Fruit fly (Drosophila melanogaster) whole organism, embryonic: ENCODE measurements around the gene mRpL40.

Experiments used
- ATbp ChIP-seq: fragments of 200-800 bp; sonication (Bioruptor generic); optimal IDR thresholded peaks from 2 replicates; lab custom pipeline; 2017; ENCODE audit warnings: missing biosample characterization, mild to moderate bottlenecking, missing genetic modification characterization, missing genetic modification reagents
- Atf-2 ChIP-seq: fragments of 200-800 bp; sonication (Bioruptor generic); optimal IDR thresholded peaks from 2 replicates; lab custom pipeline; 2016; ENCODE audit warnings: missing biosample characterization, missing genetic modification characterization
- Bteb2 ChIP-seq: fragments of 200-800 bp; sonication (Bioruptor generic); optimal IDR thresholded peaks from 2 replicates; lab custom pipeline; 2016; ENCODE audit warnings: missing biosample characterization, missing genetic modification characterization
- CG10431 ChIP-seq: fragments of 200-800 bp; sonication (Bioruptor generic); optimal IDR thresholded peaks from 3 replicates; lab custom pipeline; 2018; ENCODE audit warnings: missing biosample characterization, mild to moderate bottlenecking, missing genetic modification characterization
- CG10543 ChIP-seq: fragments of 200-800 bp; sonication (Bioruptor generic); optimal IDR thresholded peaks from 3 replicates; lab custom pipeline; 2017; ENCODE audit warnings: missing biosample characterization, mild to moderate bottlenecking, missing genetic modification characterization, moderate library complexity
- CG11093 ChIP-seq: fragments of 200-800 bp; sonication (Bioruptor generic); IDR thresholded peaks from 3 replicates; pipeline ENCODE4 v1.3.6; 2022; ENCODE audit warnings: missing biosample characterization, missing genetic modification characterization
- CG11696 ChIP-seq: fragments of 200-800 bp; sonication (Bioruptor generic); IDR thresholded peaks from 2 replicates; pipeline ENCODE4 v1.3.6; 2022; ENCODE audit warnings: missing biosample characterization, missing genetic modification characterization
- CG13123 ChIP-seq: fragments of 200-800 bp; sonication (Bioruptor generic); optimal IDR thresholded peaks from 2 replicates; lab custom pipeline; 2016; ENCODE audit warnings: missing biosample characterization, missing genetic modification characterization
- CG14965 ChIP-seq: fragments of 200-800 bp; sonication (Bioruptor generic); optimal IDR thresholded peaks from 2 replicates; lab custom pipeline; 2016; ENCODE audit warnings: missing biosample characterization, missing genetic modification characterization, borderline replicate concordance
- CG15011 ChIP-seq: fragments of 200-800 bp; sonication (Bioruptor generic); optimal IDR thresholded peaks from 3 replicates; lab custom pipeline; 2018; ENCODE audit warnings: missing biosample characterization, mild to moderate bottlenecking, missing genetic modification characterization
- CG15601 ChIP-seq: fragments of 200-800 bp; sonication (Bioruptor generic); optimal IDR thresholded peaks from 3 replicates; lab custom pipeline; 2019; ENCODE audit warnings: missing biosample characterization, mild to moderate bottlenecking, missing genetic modification characterization, moderate library complexity
- CG17186 ChIP-seq: fragments of 200-800 bp; sonication (Bioruptor generic); optimal IDR thresholded peaks from 3 replicates; lab custom pipeline; 2017; ENCODE audit warnings: missing biosample characterization, missing genetic modification reagents, missing genetic modification characterization
- CG17328 ChIP-seq: fragments of 200-800 bp; sonication (Bioruptor generic); IDR thresholded peaks from 2 replicates; pipeline ENCODE4 v1.3.6; 2022; ENCODE audit warnings: missing biosample characterization, missing genetic modification characterization
- CG17359 ChIP-seq: fragments of 200-800 bp; sonication (Bioruptor generic); optimal IDR thresholded peaks from 3 replicates; lab custom pipeline; 2018; ENCODE audit warnings: missing biosample characterization, mild to moderate bottlenecking, missing genetic modification characterization, moderate library complexity
- CG17361 ChIP-seq: fragments of 200-800 bp; sonication (Bioruptor generic); IDR thresholded peaks from 3 replicates; pipeline ENCODE4 v1.3.6; 2022; ENCODE audit warnings: missing biosample characterization, missing genetic modification characterization
- CG31441 ChIP-seq: fragments of 200-800 bp; sonication (Bioruptor generic); IDR thresholded peaks from 2 replicates; pipeline ENCODE4 v1.3.6; 2022; ENCODE audit warnings: missing biosample characterization, missing genetic modification characterization
- CG34422 ChIP-seq: fragments of 200-800 bp; sonication (Bioruptor generic); IDR thresholded peaks from 3 replicates; pipeline ENCODE4 v1.3.6; 2022; ENCODE audit warnings: missing biosample characterization, missing genetic modification characterization
- CG4360 ChIP-seq: fragments of 200-800 bp; sonication (Bioruptor generic); IDR thresholded peaks from 2 replicates; pipeline ENCODE4 v1.3.6; 2022; ENCODE audit warnings: missing biosample characterization, missing genetic modification characterization
- CG4820 ChIP-seq: fragments of 200-800 bp; sonication (Bioruptor generic); optimal IDR thresholded peaks from 3 replicates; lab custom pipeline; 2016; ENCODE audit warnings: missing biosample characterization, missing genetic modification characterization
- CG6791 ChIP-seq: fragments of 200-800 bp; sonication (Bioruptor generic); IDR thresholded peaks from 3 replicates; pipeline ENCODE4 v1.3.6; 2022; ENCODE audit warnings: missing biosample characterization, missing genetic modification characterization; ENCODE audit not compliant: partially characterized antibody
- CG7271 ChIP-seq: fragments of 200-800 bp; sonication (Bioruptor generic); optimal IDR thresholded peaks from 2 replicates; lab custom pipeline; 2018; ENCODE audit warnings: missing biosample characterization, mild to moderate bottlenecking, missing genetic modification characterization, moderate library complexity
- CG7357 ChIP-seq: fragments of 200-800 bp; sonication (Bioruptor generic); IDR thresholded peaks from 3 replicates; pipeline ENCODE4 v1.3.6; 2022; ENCODE audit warnings: missing biosample characterization, missing genetic modification characterization
- CG8359 ChIP-seq: fragments of 200-800 bp; sonication (Bioruptor generic); optimal IDR thresholded peaks from 2 replicates; lab custom pipeline; 2017; ENCODE audit warnings: missing biosample characterization, mild to moderate bottlenecking, missing genetic modification characterization, borderline replicate concordance
- CG8765 ChIP-seq: fragments of 200-800 bp; sonication (Bioruptor generic); IDR thresholded peaks from 2 replicates; pipeline ENCODE4 v1.3.6; 2022; ENCODE audit warnings: missing biosample characterization, missing genetic modification characterization
- CG9876 ChIP-seq: fragments of 200-800 bp; sonication (Bioruptor generic); optimal IDR thresholded peaks from 2 replicates; lab custom pipeline; 2016; ENCODE audit warnings: missing biosample characterization, missing genetic modification characterization
- Camta ChIP-seq: fragments of 200-800 bp; sonication (Bioruptor generic); optimal IDR thresholded peaks from 2 replicates; lab custom pipeline; 2016; ENCODE audit warnings: missing biosample characterization, missing genetic modification characterization
- Dad ChIP-seq: fragments of 200-800 bp; sonication (Bioruptor generic); optimal IDR thresholded peaks from 3 replicates; lab custom pipeline; 2016; ENCODE audit warnings: missing biosample characterization, missing genetic modification characterization
- Hr78 ChIP-seq, 2 experiments: fragments of 200-800 bp in 1 of 2; fragments of >200 bp in 1 of 2; sonication (Bioruptor generic) in 1 of 2; optimal IDR thresholded peaks; 2 replicates each; lab custom pipeline; 2017 to 2019; ENCODE audit warnings: missing biosample characterization in 2 of 2, missing genetic modification characterization in 2 of 2, mild to moderate bottlenecking in 1 of 2, moderate library complexity in 1 of 2
- Mrtf ChIP-seq: fragments of 200-800 bp; sonication (Bioruptor generic); IDR thresholded peaks from 3 replicates; pipeline ENCODE4 v1.3.6; 2022; ENCODE audit warnings: missing biosample characterization, missing genetic modification characterization
- NC2α ChIP-seq: fragments of 200-800 bp; sonication (Bioruptor generic); optimal IDR thresholded peaks from 2 replicates; lab custom pipeline; 2016; ENCODE audit warnings: missing biosample characterization, missing genetic modification characterization
- NfI ChIP-seq: fragments of 200-800 bp; sonication (Bioruptor generic); optimal IDR thresholded peaks from 3 replicates; lab custom pipeline; 2018; ENCODE audit warnings: missing biosample characterization, mild to moderate bottlenecking, missing genetic modification characterization, moderate library complexity
- Usf ChIP-seq: fragments of 200-800 bp; sonication (Bioruptor generic); optimal IDR thresholded peaks from 2 replicates; lab custom pipeline; 2017; ENCODE audit warnings: missing genotype, missing biosample characterization, missing genetic modification characterization
- btn ChIP-seq: fragments of 200-800 bp; sonication (Bioruptor generic); optimal IDR thresholded peaks from 2 replicates; lab custom pipeline; 2016; ENCODE audit warnings: missing biosample characterization, missing genetic modification characterization
- cad ChIP-seq: fragments of >200 bp; optimal IDR thresholded peaks from 2 replicates; lab custom pipeline; 2017; ENCODE audit warnings: missing biosample characterization, missing genetic modification characterization
- emc ChIP-seq: fragments of 200-800 bp; sonication (Bioruptor generic); optimal IDR thresholded peaks from 2 replicates; lab custom pipeline; 2016; ENCODE audit warnings: missing biosample characterization, missing genetic modification characterization
- h ChIP-seq: fragments of >200 bp; optimal IDR thresholded peaks from 2 replicates; lab custom pipeline; 2017
- kay ChIP-seq: fragments of 200-800 bp; sonication (Bioruptor generic); optimal IDR thresholded peaks from 2 replicates; lab custom pipeline; 2016; ENCODE audit warnings: missing biosample characterization, missing genetic modification characterization
- knrl ChIP-seq: fragments of 200-800 bp; sonication (Bioruptor generic); IDR thresholded peaks from 3 replicates; pipeline ENCODE4 v1.3.6; 2022; ENCODE audit warnings: missing biosample characterization, missing genetic modification characterization; ENCODE audit not compliant: partially characterized antibody
- onecut ChIP-seq: fragments of 200-800 bp; sonication (Bioruptor generic); IDR thresholded peaks from 2 replicates; pipeline ENCODE4 v1.3.6; 2022; ENCODE audit warnings: missing biosample characterization, missing genetic modification characterization
- pb ChIP-seq: fragments of 200-800 bp; sonication (Bioruptor generic); optimal IDR thresholded peaks from 3 replicates; lab custom pipeline; 2016; ENCODE audit warnings: missing biosample characterization, missing genetic modification characterization
- pnt ChIP-seq: fragments of 200-800 bp; sonication (Bioruptor generic); optimal IDR thresholded peaks from 3 replicates; lab custom pipeline; 2016; ENCODE audit warnings: missing biosample characterization, missing genetic modification characterization
- psq ChIP-seq: fragments of 200-800 bp; sonication (Bioruptor generic); optimal IDR thresholded peaks from 2 replicates; lab custom pipeline; 2017; ENCODE audit warnings: missing biosample characterization, missing genetic modification characterization
- seq ChIP-seq: fragments of 200-800 bp; sonication (Bioruptor generic); IDR thresholded peaks from 2 replicates; pipeline ENCODE4 v1.3.6; 2022; ENCODE audit warnings: missing biosample characterization, missing genetic modification characterization
- slou ChIP-seq: fragments of 200-800 bp; sonication (Bioruptor generic); optimal IDR thresholded peaks from 3 replicates; lab custom pipeline; 2016; ENCODE audit warnings: missing biosample characterization, missing genetic modification characterization
- so ChIP-seq: fragments of 200-800 bp; sonication (Bioruptor generic); IDR thresholded peaks from 3 replicates; pipeline ENCODE4 v1.3.6; 2022; ENCODE audit warnings: missing biosample characterization, missing genetic modification characterization
- sob ChIP-seq: fragments of 200-800 bp; sonication (Bioruptor generic); IDR thresholded peaks from 2 replicates; pipeline ENCODE4 v1.3.6; 2022; ENCODE audit warnings: missing biosample characterization, missing genetic modification characterization
- zen2 ChIP-seq: fragments of 200-800 bp; sonication (Bioruptor generic); IDR thresholded peaks from 3 replicates; pipeline ENCODE4 v1.3.6; 2022; ENCODE audit warnings: missing biosample characterization, missing genetic modification characterization; ENCODE audit not compliant: partially characterized antibody
- zfh2 ChIP-seq: fragments of 200-800 bp; sonication (Bioruptor generic); optimal IDR thresholded peaks from 2 replicates; lab custom pipeline; 2016; ENCODE audit warnings: missing biosample characterization, missing genetic modification characterization

Gene mRpL40

dm6 chr3R:11409667-11410137, 2.0 kb downstream of the mRpL40 start, which contains the start of the genes mgr and Irbp (continued):
- no peak for TF ChIP-seq Hr78 (GFP tag; optimal IDR thresholded peaks at IDR 0.05; lab: Kevin White, UChicago)
- TF ChIP-seq CG4360 (GFP tag; lab: Robert Waterston, UW), result peak; percentile 64
- TF ChIP-seq pnt (GFP tag; lab: Kevin White, UChicago), result peak; percentile 5
- TF ChIP-seq CG9876 (GFP tag; lab: Kevin White, UChicago), result no peak
- no peak for TF ChIP-seq pb (GFP tag; lab: Kevin White, UChicago)
- TF ChIP-seq CG7357 (GFP tag; lab: Robert Waterston, UW), result peak; percentile 83
- TF ChIP-seq CG11093 (GFP tag; lab: Robert Waterston, UW), result peak; percentile 79; the same call in 2 of the 3 replicates
- peak; percentile 90 for TF ChIP-seq kay (GFP tag; lab: Kevin White, UChicago)
- TF ChIP-seq CG15011 (GFP tag; lab: Kevin White, UChicago), result peak; percentile 65
- TF ChIP-seq zfh2 (GFP tag; lab: Kevin White, UChicago), result peak; percentile 68
- TF ChIP-seq CG7271, result peak; percentile 95
- peak; percentile 93 for TF ChIP-seq so (GFP tag; lab: Robert Waterston, UW)
- peak; percentile 85 for TF ChIP-seq CG4820
- TF ChIP-seq Atf-2 (GFP tag; lab: Kevin White, UChicago), result peak; percentile 11
- peak; percentile 73 for TF ChIP-seq CG10431
- peak; percentile 90 for TF ChIP-seq CG13123 (GFP tag; lab: Kevin White, UChicago)
- peak; percentile 97 for TF ChIP-seq CG31441 (GFP tag; lab: Robert Waterston, UW)
- peak; percentile 91 for TF ChIP-seq knrl (GFP tag; lab: Robert Waterston, UW)
- peak; percentile 91 for TF ChIP-seq NfI (GFP tag; lab: Kevin White, UChicago)
- peak; percentile 80 for TF ChIP-seq psq (GFP tag; lab: Kevin White, UChicago)
- TF ChIP-seq CG17328, result peak; percentile 95
- TF ChIP-seq CG8765 (GFP tag; lab: Robert Waterston, UW), result peak; percentile 90
- no peak for TF ChIP-seq CG14965
- no peak for TF ChIP-seq cad (GFP tag; lab: Kevin White, UChicago)
- no peak for TF ChIP-seq CG17359
- peak; percentile 59 for TF ChIP-seq Dad
- TF ChIP-seq CG15601, result peak; percentile 91
- TF ChIP-seq seq, result peak; percentile 93
- TF ChIP-seq Bteb2 (GFP tag; lab: Kevin White, UChicago), result peak; percentile 49
- no peak for TF ChIP-seq btn (GFP tag; lab: Kevin White, UChicago)
- TF ChIP-seq CG8359 (GFP tag; lab: Kevin White, UChicago), result peak; percentile 75
- peak; percentile 82 for TF ChIP-seq ATbp
- TF ChIP-seq CG34422 (GFP tag; lab: Robert Waterston, UW), result peak; percentile 95
- TF ChIP-seq CG17361 (GFP tag; lab: Robert Waterston, UW), result peak; percentile 96
- TF ChIP-seq slou (GFP tag; lab: Kevin White, UChicago), result peak; percentile 59
- TF ChIP-seq onecut, result peak; percentile 79
- no peak for TF ChIP-seq NC2α (GFP tag; lab: Kevin White, UChicago)
- no peak for TF ChIP-seq emc (GFP tag; lab: Kevin White, UChicago)
- TF ChIP-seq CG17186, result peak; percentile 40
- TF ChIP-seq sob (GFP tag; lab: Robert Waterston, UW), result peak; percentile 98
- TF ChIP-seq Usf (GFP tag; lab: Kevin White, UChicago), result peak; percentile 70
- TF ChIP-seq CG6791 (GFP tag; lab: Robert Waterston, UW), result no peak; the same call in 2 of the 3 replicates
- peak; percentile 80 for TF ChIP-seq CG11696 (GFP tag; lab: Robert Waterston, UW)
- peak; percentile 3 for TF ChIP-seq Camta (GFP tag; lab: Kevin White, UChicago)
- no peak for TF ChIP-seq h (lab: Kevin White, UChicago)
- TF ChIP-seq zen2 (GFP tag; lab: Robert Waterston, UW), result peak; percentile 77; the same call in 2 of the 3 replicates
- no peak for TF ChIP-seq CG10543
- TF ChIP-seq Mrtf (GFP tag; lab: Robert Waterston, UW), result no peak; the same call in 2 of the 3 replicates
